Fruit fly (Drosophila melanogaster): ENCODE measurements around the gene CG7443.

CG7443 gene

dm6 chr3R:8333768-8334470 lies 9.8 kb downstream of the CG7443 start, which contains the start of gene Poxm (continued):
- peak; percentile 99 for TF ChIP-seq Eip78C (GFP tag)
- peak; percentile 96 for TF ChIP-seq pdm3 (GFP tag; optimal IDR thresholded peaks at IDR 0.05)
- peak; percentile 24 for TF ChIP-seq Eip93F (GFP tag; optimal IDR thresholded peaks at IDR 0.05)
- TF ChIP-seq Sox102F (GFP tag; optimal IDR thresholded peaks at IDR 0.05), result peak; percentile 87
- peak; percentile 95 for TF ChIP-seq CG10669 (GFP tag; optimal IDR thresholded peaks at IDR 0.05)
- TF ChIP-seq Hr38 (GFP tag; optimal IDR thresholded peaks at IDR 0.05), result no peak
- peak; percentile 94 for TF ChIP-seq topi (GFP tag; optimal IDR thresholded peaks at IDR 0.05)
- peak; percentile 96 for TF ChIP-seq Lpt (GFP tag; optimal IDR thresholded peaks at IDR 0.05)
- peak; percentile 94 for TF ChIP-seq esn (GFP tag; optimal IDR thresholded peaks at IDR 0.05)
- TF ChIP-seq CG1621 (tag; optimal IDR thresholded peaks at IDR 0.05), result peak; percentile 76
- TF ChIP-seq lz (GFP tag; optimal IDR thresholded peaks at IDR 0.05), result peak; percentile 95
- peak; percentile 89 for TF ChIP-seq CG9139 (GFP tag; optimal IDR thresholded peaks at IDR 0.05)
- TF ChIP-seq Hr4 (GFP tag; optimal IDR thresholded peaks at IDR 0.05), result peak; percentile 97
- TF ChIP-seq CG10631 (GFP tag; optimal IDR thresholded peaks at IDR 0.05), result peak; percentile 97
- peak; percentile 94 for TF ChIP-seq CG8632 (GFP tag; optimal IDR thresholded peaks at IDR 0.05)
- peak; percentile 95 for TF ChIP-seq net (GFP tag; optimal IDR thresholded peaks at IDR 0.05)
- TF ChIP-seq CG34406 (GFP tag; optimal IDR thresholded peaks at IDR 0.05), result peak; percentile 93
- peak; percentile 96 for TF ChIP-seq svp (GFP tag)
- peak; percentile 99 for TF ChIP-seq CG11902 (GFP tag; optimal IDR thresholded peaks at IDR 0.05)
- peak; percentile 98 for TF ChIP-seq OdsH (GFP tag; optimal IDR thresholded peaks at IDR 0.05)
- peak; percentile 93 for TF ChIP-seq Sox14 (GFP tag; optimal IDR thresholded peaks at IDR 0.05)
- peak; percentile 98 for TF ChIP-seq CG3032 (tag; optimal IDR thresholded peaks at IDR 0.05)
- peak; percentile 98 for TF ChIP-seq CG3919 (GFP tag; optimal IDR thresholded peaks at IDR 0.05)
- TF ChIP-seq spab (GFP tag; optimal IDR thresholded peaks at IDR 0.05), result peak; percentile 95
- TF ChIP-seq cyc (GFP tag; optimal IDR thresholded peaks at IDR 0.05), result peak; percentile 93
- TF ChIP-seq acj6 (GFP tag; optimal IDR thresholded peaks at IDR 0.05), result peak; percentile 97
- peak; percentile 82 for TF ChIP-seq Ets21C (GFP tag; optimal IDR thresholded peaks at IDR 0.05)
- TF ChIP-seq eg (GFP tag; IDR thresholded peaks at IDR 0.05), result peak; percentile 91
- TF ChIP-seq Eip75B (GFP tag; optimal IDR thresholded peaks at IDR 0.05), result peak; percentile 90
- peak; percentile 95 for TF ChIP-seq Sox15 (GFP tag; optimal IDR thresholded peaks at IDR 0.05)

dm6 chr3R:8334471-8334783 lies 10.3 kb downstream of the CG7443 start:
- TF ChIP-seq net (GFP tag; optimal IDR thresholded peaks at IDR 0.05) (no peak), CG10669 (GFP tag; optimal IDR thresholded peaks at IDR 0.05) (no peak), achi (GFP tag; optimal IDR thresholded peaks at IDR 0.05) (no peak), CG8632 (GFP tag; optimal IDR thresholded peaks at IDR 0.05) (no peak), CG16779 (tag; optimal IDR thresholded peaks at IDR 0.05) (no peak), CG8319 (GFP tag; optimal IDR thresholded peaks at IDR 0.05) (no peak), Sox15 (GFP tag; optimal IDR thresholded peaks at IDR 0.05) (no peak), fd85E (GFP tag; optimal IDR thresholded peaks at IDR 0.05) (no peak), fkh (GFP tag; optimal IDR thresholded peaks at IDR 0.05) (no peak), Hr38 (GFP tag; optimal IDR thresholded peaks at IDR 0.05) (no peak), Gug (GFP tag; IDR thresholded peaks at IDR 0.05) (no peak)

DNA sequence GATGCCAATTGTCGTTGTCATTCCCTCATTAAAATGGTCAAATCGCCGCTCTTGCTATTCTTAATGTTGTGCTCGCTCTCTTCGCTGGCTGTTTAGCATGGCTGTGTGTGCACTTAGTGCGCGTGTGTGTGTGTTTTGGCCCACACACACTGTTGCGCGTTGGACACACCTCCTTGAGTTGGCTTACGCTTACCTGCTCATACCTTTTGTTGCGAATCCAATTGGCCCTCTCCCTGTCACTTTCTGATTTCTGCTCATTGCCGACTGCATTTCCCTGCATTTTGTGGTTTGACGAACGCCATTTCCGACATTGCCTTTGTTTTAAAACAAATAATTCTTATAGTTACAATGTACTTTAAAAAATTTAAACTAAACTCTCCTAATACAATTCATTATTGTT lies 10.9 kb downstream of the CG7443 start:
- TF ChIP-seq CG32006 (GFP tag; optimal IDR thresholded peaks at IDR 0.05) (no peak), Lpt (GFP tag; optimal IDR thresholded peaks at IDR 0.05) (no peak), CG8632 (GFP tag; optimal IDR thresholded peaks at IDR 0.05) (no peak), Eip78C (GFP tag) (peak; percentile 8)

Data from whole organism, prepupa.